Fruit fly (Drosophila melanogaster): ENCODE results near the gene TM9SF2.

The TM9SF2 gene

DNA sequence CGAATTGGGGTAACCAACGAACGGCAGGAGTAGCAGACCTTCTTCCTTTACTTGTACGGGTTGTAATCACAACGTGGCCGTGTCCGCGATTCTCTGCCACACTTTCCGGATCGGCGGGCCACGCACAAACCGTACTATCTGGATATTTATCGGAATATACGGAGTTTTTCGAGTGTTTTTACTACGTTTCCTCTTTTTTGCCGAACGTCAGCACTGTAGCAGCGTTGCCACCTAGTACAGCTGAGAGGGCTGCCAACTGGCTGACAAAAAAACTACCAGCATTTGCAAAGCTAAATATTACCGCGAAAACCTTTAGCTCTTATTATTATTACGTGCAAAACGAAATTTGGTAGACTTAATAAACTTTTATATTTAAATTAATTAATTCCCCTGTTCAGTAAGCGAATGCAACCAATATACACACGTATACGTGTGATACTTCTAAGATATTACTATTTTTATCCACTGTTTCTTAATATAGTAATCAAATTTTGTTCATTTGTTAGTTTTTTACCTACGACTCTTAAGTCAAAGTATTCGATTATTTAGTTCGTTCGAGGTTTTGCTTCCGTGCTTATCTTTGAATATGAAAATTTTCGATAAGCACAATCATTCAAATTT, at the start of gene TM9SF2 (continued):
- no peak for TF ChIP-seq bcd (GFP tag; optimal IDR thresholded peaks at IDR 0.05)
- TF ChIP-seq H2.0 (GFP tag; IDR thresholded peaks at IDR 0.05): no peak
- no peak for TF ChIP-seq CG15073 (GFP tag; optimal IDR thresholded peaks at IDR 0.05)
- TF ChIP-seq Vsx1 (GFP tag; optimal IDR thresholded peaks at IDR 0.05): no peak
- TF ChIP-seq CG12104 (GFP tag; optimal IDR thresholded peaks at IDR 0.05): no peak
- no peak for TF ChIP-seq GATAe (GFP tag; conservative IDR thresholded peaks at IDR 0.05)
- peak; percentile 60 for TF ChIP-seq row (GFP tag; IDR thresholded peaks at IDR 0.05)
- TF ChIP-seq Dref (GFP tag; IDR thresholded peaks at IDR 0.05): peak; percentile 46
- peak; percentile 0 for TF ChIP-seq CG12219 (GFP tag; optimal IDR thresholded peaks at IDR 0.05)
- no peak for TF ChIP-seq CG7556 (GFP tag; optimal IDR thresholded peaks at IDR 0.05)
- no peak for TF ChIP-seq CG8281 (tag; optimal IDR thresholded peaks at IDR 0.05)
- peak; percentile 39 for TF ChIP-seq CG13775 (GFP tag; optimal IDR thresholded peaks at IDR 0.05)
- 0 out of 2 replicates have a peak, but pooled peaks have one; percentile 38 for TF ChIP-seq sob (GFP tag; IDR thresholded peaks at IDR 0.05)
- TF ChIP-seq sc (optimal IDR thresholded peaks at IDR 0.05): no peak
- no peak for TF ChIP-seq sc (GFP tag; optimal IDR thresholded peaks at IDR 0.05)
- TF ChIP-seq emc (GFP tag; optimal IDR thresholded peaks at IDR 0.05): no peak
- no peak for TF ChIP-seq CG7987 (GFP tag; optimal IDR thresholded peaks at IDR 0.05)
- peak; percentile 20 for TF ChIP-seq sug (tag; optimal IDR thresholded peaks at IDR 0.05)
- TF ChIP-seq CG18764 (GFP tag; optimal IDR thresholded peaks at IDR 0.05): no peak
- TF ChIP-seq BtbVII (GFP tag; optimal IDR thresholded peaks at IDR 0.05): peak; percentile 37
- TF ChIP-seq NC2α (GFP tag; optimal IDR thresholded peaks at IDR 0.05): no peak
- TF ChIP-seq ind (GFP tag; optimal IDR thresholded peaks at IDR 0.05): no peak
- no peak for TF ChIP-seq NC2β (GFP tag; optimal IDR thresholded peaks at IDR 0.05)
- peak; percentile 40; the same call in 1 of the 2 replicates for TF ChIP-seq CG9215 (GFP tag; IDR thresholded peaks at IDR 0.05)
- TF ChIP-seq phol (tag; optimal IDR thresholded peaks at IDR 0.05): peak; percentile 45
- no peak for TF ChIP-seq CG6683 (GFP tag; optimal IDR thresholded peaks at IDR 0.05)
- no peak for TF ChIP-seq CG1529 (GFP tag; optimal IDR thresholded peaks at IDR 0.05)
- peak; percentile 12 for TF ChIP-seq CG9797 (GFP tag; optimal IDR thresholded peaks at IDR 0.05)
- peak; percentile 22; the same call in 1 of the 2 replicates for TF ChIP-seq CG14014 (GFP tag; IDR thresholded peaks at IDR 0.05)
- no peak for TF ChIP-seq wek (GFP tag; optimal IDR thresholded peaks at IDR 0.05)
- TF ChIP-seq CG4820 (GFP tag; optimal IDR thresholded peaks at IDR 0.05): peak; percentile 24
- TF ChIP-seq CG9932 (GFP tag; IDR thresholded peaks at IDR 0.05): peak; percentile 53
- peak; percentile 48 for TF ChIP-seq lab (GFP tag; optimal IDR thresholded peaks at IDR 0.05)
- TF ChIP-seq CG1603 (tag; optimal IDR thresholded peaks at IDR 0.05): no peak
- TF ChIP-seq Elba2 (GFP tag; optimal IDR thresholded peaks at IDR 0.05): no peak
- peak; percentile 33; the same call in 1 of the 3 replicates for TF ChIP-seq Dbx (GFP tag; IDR thresholded peaks at IDR 0.05)
- no peak for TF ChIP-seq Scr (GFP tag; IDR thresholded peaks at IDR 0.05; ENCODE audit: partially characterized antibody)
- no peak for TF ChIP-seq CG10431 (GFP tag; optimal IDR thresholded peaks at IDR 0.05)
- TF ChIP-seq stc (GFP tag; IDR thresholded peaks at IDR 0.05): no peak
- peak; percentile 25 for TF ChIP-seq CG8388 (GFP tag; optimal IDR thresholded peaks at IDR 0.05)
- TF ChIP-seq E2f2 (GFP tag; IDR thresholded peaks at IDR 0.05): peak; percentile 50
- TF ChIP-seq pan (optimal IDR thresholded peaks at IDR 0.05): no peak
- TF ChIP-seq pan (GFP tag; optimal IDR thresholded peaks at IDR 0.05 in 1 of 2, IDR thresholded peaks at IDR 0.05 in 1 of 2): peak in 1 of 2 experiments; percentile 37
- no peak for TF ChIP-seq CG3726 (GFP tag; IDR thresholded peaks at IDR 0.05)
- TF ChIP-seq br (optimal IDR thresholded peaks at IDR 0.05): no peak
- TF ChIP-seq fd3F (GFP tag; optimal IDR thresholded peaks at IDR 0.05): no peak
- TF ChIP-seq ftz-f1 (GFP tag; optimal IDR thresholded peaks at IDR 0.05): no peak
- TF ChIP-seq Side (GFP tag; optimal IDR thresholded peaks at IDR 0.05): no peak
- TF ChIP-seq CG8089 (GFP tag; optimal IDR thresholded peaks at IDR 0.05): no peak
- no peak for TF ChIP-seq kay (GFP tag; optimal IDR thresholded peaks at IDR 0.05)
- no peak for TF ChIP-seq ac (GFP tag; optimal IDR thresholded peaks at IDR 0.05)
- TF ChIP-seq CG2199 (GFP tag; IDR thresholded peaks at IDR 0.05): no peak
